Fruit fly (Drosophila melanogaster): ENCODE measurements around the gene CG12081.

The CG12081 gene

dm6 chrX:8591685-8592127, 3.1 kb downstream of the CG12081 start, which contains the start of the genes CG12659 and Crag:
Gene CG12659, minus strand, starts transcription at chrX:8591729.
Gene Crag, plus strand, starts transcription at chrX:8592031.
- TF ChIP-seq Lpt (GFP tag; optimal IDR thresholded peaks at IDR 0.05) (no peak), Hr38 (GFP tag; optimal IDR thresholded peaks at IDR 0.05) (no peak), CG6792 (GFP tag; optimal IDR thresholded peaks at IDR 0.05) (no peak), lz (GFP tag; optimal IDR thresholded peaks at IDR 0.05) (no peak), vri (GFP tag; optimal IDR thresholded peaks at IDR 0.05) (no peak), CG7368 (GFP tag; optimal IDR thresholded peaks at IDR 0.05) (no peak), Eip75B (GFP tag; optimal IDR thresholded peaks at IDR 0.05) (peak; percentile 3), Met (GFP tag; optimal IDR thresholded peaks at IDR 0.05) (peak; percentile 9), CG8632 (GFP tag; optimal IDR thresholded peaks at IDR 0.05) (no peak), CG11762 (GFP tag; optimal IDR thresholded peaks at IDR 0.05; ENCODE audit: insufficient read depth) (no peak), svp (GFP tag) (peak; percentile 76), fkh (GFP tag; optimal IDR thresholded peaks at IDR 0.05) (no peak), spab (GFP tag; optimal IDR thresholded peaks at IDR 0.05) (no peak), salr (GFP tag; optimal IDR thresholded peaks at IDR 0.05) (no peak), CG8319 (GFP tag; optimal IDR thresholded peaks at IDR 0.05) (no peak), CG9139 (GFP tag; optimal IDR thresholded peaks at IDR 0.05) (no peak), CG4318 (GFP tag; optimal IDR thresholded peaks at IDR 0.05) (no peak), fd59A (GFP tag; optimal IDR thresholded peaks at IDR 0.05) (no peak), CG6276 (GFP tag; optimal IDR thresholded peaks at IDR 0.05) (no peak), CG31627 (GFP tag; optimal IDR thresholded peaks at IDR 0.05) (no peak), pdm3 (GFP tag; optimal IDR thresholded peaks at IDR 0.05) (peak; percentile 23), OdsH (GFP tag; optimal IDR thresholded peaks at IDR 0.05) (no peak), CG34406 (GFP tag; optimal IDR thresholded peaks at IDR 0.05) (no peak), Eip93F (GFP tag; optimal IDR thresholded peaks at IDR 0.05) (no peak), topi (GFP tag; optimal IDR thresholded peaks at IDR 0.05) (no peak), Smox (GFP tag; optimal IDR thresholded peaks at IDR 0.05) (no peak), esn (GFP tag; optimal IDR thresholded peaks at IDR 0.05) (no peak), cyc (GFP tag; optimal IDR thresholded peaks at IDR 0.05) (peak; percentile 21), Sox102F (GFP tag; optimal IDR thresholded peaks at IDR 0.05) (no peak), dsx (GFP tag; optimal IDR thresholded peaks at IDR 0.05; ENCODE audit: poor library complexity, severe bottlenecking) (peak; percentile 3), Gug (GFP tag; IDR thresholded peaks at IDR 0.05) (no peak), CG16779 (tag; optimal IDR thresholded peaks at IDR 0.05) (no peak), achi (GFP tag; optimal IDR thresholded peaks at IDR 0.05) (peak; percentile 15), fd85E (GFP tag; optimal IDR thresholded peaks at IDR 0.05) (no peak), CG6163 (GFP tag; IDR thresholded peaks at IDR 0.05) (no peak), Sox14 (GFP tag; optimal IDR thresholded peaks at IDR 0.05) (no peak), ss (GFP tag; optimal IDR thresholded peaks at IDR 0.05) (no peak), CG6808 (GFP tag; optimal IDR thresholded peaks at IDR 0.05) (no peak), CG3919 (GFP tag; optimal IDR thresholded peaks at IDR 0.05) (no peak), CG1621 (tag; optimal IDR thresholded peaks at IDR 0.05) (no peak), CG10631 (GFP tag; optimal IDR thresholded peaks at IDR 0.05) (no peak), Hr4 (GFP tag; optimal IDR thresholded peaks at IDR 0.05) (peak; percentile 18), CG6854 (GFP tag; optimal IDR thresholded peaks at IDR 0.05) (no peak), Hr39 (GFP tag; optimal IDR thresholded peaks at IDR 0.05) (peak; percentile 4), CG11294 (GFP tag; IDR thresholded peaks at IDR 0.05) (no peak), CG15336 (GFP tag; IDR thresholded peaks at IDR 0.05) (no peak), CG11902 (GFP tag; optimal IDR thresholded peaks at IDR 0.05) (no peak), Sox15 (GFP tag; optimal IDR thresholded peaks at IDR 0.05) (no peak), CG8119 (GFP tag; IDR thresholded peaks at IDR 0.05) (no peak), Ets21C (GFP tag; optimal IDR thresholded peaks at IDR 0.05) (no peak), CG10669 (GFP tag; optimal IDR thresholded peaks at IDR 0.05) (no peak), CG32006 (GFP tag; optimal IDR thresholded peaks at IDR 0.05) (no peak), net (GFP tag; optimal IDR thresholded peaks at IDR 0.05) (no peak)

Measured in whole organism, prepupa.